Worm (Caenorhabditis elegans) whole organism, L4/young adult: ENCODE results near the gene R05G9.3.

Experiments used
- W03F9.2 ChIP-seq: fragments of 150-350 bp; optimal IDR thresholded peaks from 2 replicates; lab custom pipeline; 2014; ENCODE audit warnings: missing biosample characterization, missing genetic modification characterization
- dao-5 ChIP-seq: sonication (generic microtip); optimal IDR thresholded peaks from 2 replicates; lab custom pipeline; 2016; ENCODE audit warnings: missing genotype, missing genetic modification characterization, moderate library complexity, missing compliant biosample characterization
- him-1 ChIP-seq: sonication (generic microtip); optimal IDR thresholded peaks from 2 replicates; lab custom pipeline; 2016; ENCODE audit warnings: missing genotype, missing genetic modification reagents, missing genetic modification characterization, missing compliant biosample characterization

DNA sequence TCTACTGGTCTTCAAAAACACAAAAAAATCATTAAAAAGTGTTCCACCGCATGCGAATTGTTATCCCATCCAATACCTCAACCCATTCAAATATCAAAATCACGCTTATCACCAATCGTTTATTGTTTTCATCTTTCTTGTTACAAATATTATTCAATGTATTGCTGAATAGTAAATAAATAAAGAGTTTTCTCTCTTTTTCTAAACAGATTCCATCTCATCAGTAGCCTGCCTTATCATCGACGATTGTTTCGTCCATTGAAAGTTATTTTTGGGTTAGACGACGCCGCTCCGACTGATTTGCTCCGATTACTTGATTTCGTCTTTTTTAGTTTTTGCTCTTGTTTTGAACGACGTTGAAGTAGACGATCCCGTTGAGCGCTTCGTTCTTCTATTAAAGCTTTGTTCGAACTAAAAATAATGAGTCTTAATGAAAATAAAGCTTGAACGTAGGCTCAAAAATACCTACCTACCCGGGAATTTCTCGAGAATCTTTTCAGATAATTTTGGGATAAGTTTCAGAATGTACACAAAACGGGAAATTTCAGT, 24.9 kb upstream of the R05G9.3 start:
- no peak for TF ChIP-seq W03F9.2 (tag; lab: Kevin White, UChicago)
- no peak for TF ChIP-seq him-1
- TF ChIP-seq dao-5: no peak
